Fruit fly (Drosophila melanogaster): ENCODE results near the gene cDIP.

cDIP gene

dm6 chr3R:21184373-21185132 lies 23.7 kb upstream of the cDIP start (continued):
- peak; percentile 52 for TF ChIP-seq CG7928 (GFP tag; optimal IDR thresholded peaks at IDR 0.05)
- TF ChIP-seq CG17328 (GFP tag; IDR thresholded peaks at IDR 0.05) = peak; percentile 75
- no peak for TF ChIP-seq salm (tag; optimal IDR thresholded peaks at IDR 0.05)
- peak; percentile 4 for TF ChIP-seq pita (GFP tag; optimal IDR thresholded peaks at IDR 0.05)
- 0 out of 2 replicates have a peak, but pooled peaks have one; percentile 33 for TF ChIP-seq CG6689 (GFP tag; IDR thresholded peaks at IDR 0.05)
- TF ChIP-seq CG12942 (GFP tag; optimal IDR thresholded peaks at IDR 0.05) = peak; percentile 40
- peak; percentile 60 for TF ChIP-seq CG1602 (GFP tag; optimal IDR thresholded peaks at IDR 0.05)
- peak; percentile 18 for TF ChIP-seq kah (GFP tag; optimal IDR thresholded peaks at IDR 0.05)
- TF ChIP-seq klu (GFP tag; IDR thresholded peaks at IDR 0.05) = peak; percentile 60; the same call in 1 of the 2 replicates
- TF ChIP-seq CG3065 (GFP tag; optimal IDR thresholded peaks at IDR 0.05) = peak; percentile 80
- TF ChIP-seq H15 (GFP tag; IDR thresholded peaks at IDR 0.05) = peak; percentile 73
- TF ChIP-seq CG15479 (GFP tag; optimal IDR thresholded peaks at IDR 0.05) = no peak
- peak; percentile 66 for TF ChIP-seq CG1529 (GFP tag; optimal IDR thresholded peaks at IDR 0.05)
- peak; percentile 73 for TF ChIP-seq Fer1 (GFP tag; optimal IDR thresholded peaks at IDR 0.05)
- TF ChIP-seq bab2 (GFP tag; optimal IDR thresholded peaks at IDR 0.05) = peak; percentile 69
- TF ChIP-seq Atf-2 (GFP tag; optimal IDR thresholded peaks at IDR 0.05) = peak; percentile 30
- TF ChIP-seq CG5180 (GFP tag; optimal IDR thresholded peaks at IDR 0.05) = peak; percentile 59
- peak; percentile 66 for TF ChIP-seq ara (GFP tag; IDR thresholded peaks at IDR 0.05)
- TF ChIP-seq dmrt11E (tag; optimal IDR thresholded peaks at IDR 0.05) = peak; percentile 57
- peak; percentile 73 for TF ChIP-seq CG9817 (tag; optimal IDR thresholded peaks at IDR 0.05)
- peak; percentile 87 for TF ChIP-seq Lhr (GFP tag; optimal IDR thresholded peaks at IDR 0.05)
- TF ChIP-seq Ssrp (tag; optimal IDR thresholded peaks at IDR 0.05) = peak; percentile 66
- 0 out of 2 replicates have a peak, but pooled peaks have one; percentile 27 for TF ChIP-seq dati (GFP tag; IDR thresholded peaks at IDR 0.05)
- TF ChIP-seq run (tag; optimal IDR thresholded peaks at IDR 0.05) = no peak
- TF ChIP-seq ssp (GFP tag; IDR thresholded peaks at IDR 0.05) = peak; percentile 43
- 0 out of 2 replicates have a peak, but pooled peaks have one; percentile 38 for TF ChIP-seq CG32772 (GFP tag; IDR thresholded peaks at IDR 0.05)
- TF ChIP-seq CG17359 (tag; optimal IDR thresholded peaks at IDR 0.05) = peak; percentile 67
- TF ChIP-seq CG15011 (GFP tag; optimal IDR thresholded peaks at IDR 0.05) = peak; percentile 44
- TF ChIP-seq exex (tag; optimal IDR thresholded peaks at IDR 0.05) = peak; percentile 6
- no peak for TF ChIP-seq Elba2 (GFP tag; optimal IDR thresholded peaks at IDR 0.05)
- TF ChIP-seq Dek (tag; optimal IDR thresholded peaks at IDR 0.05) = peak; percentile 80
- TF ChIP-seq CG7786 (GFP tag; optimal IDR thresholded peaks at IDR 0.05) = peak; percentile 57
- TF ChIP-seq Ets65A (GFP tag) = peak; percentile 98
- peak; percentile 39 for TF ChIP-seq CG17568 (GFP tag; optimal IDR thresholded peaks at IDR 0.05)
- TF ChIP-seq CrebB (tag; optimal IDR thresholded peaks at IDR 0.05) = peak; percentile 51
- peak; percentile 54 for TF ChIP-seq Bgb (GFP tag; IDR thresholded peaks at IDR 0.05; ENCODE audit: partially characterized antibody)
- no peak for TF ChIP-seq CG30020 (tag; optimal IDR thresholded peaks at IDR 0.05)
- TF ChIP-seq CG6791 (GFP tag; IDR thresholded peaks at IDR 0.05; ENCODE audit: partially characterized antibody) = 0 out of 3 replicates have a peak, but pooled peaks have one; percentile 29
- TF ChIP-seq Aef1 (GFP tag; IDR thresholded peaks at IDR 0.05) = peak; percentile 63; the same call in 2 of the 3 replicates
- peak; percentile 26 for TF ChIP-seq CG8388 (GFP tag; optimal IDR thresholded peaks at IDR 0.05)
- TF ChIP-seq YL-1 (GFP tag; optimal IDR thresholded peaks at IDR 0.05) = peak; percentile 37
- peak; percentile 4 for TF ChIP-seq fd3F (GFP tag; optimal IDR thresholded peaks at IDR 0.05)
- peak; percentile 64 for TF ChIP-seq CG9437 (GFP tag; optimal IDR thresholded peaks at IDR 0.05)
- TF ChIP-seq Vsx1 (GFP tag; optimal IDR thresholded peaks at IDR 0.05) = peak; percentile 22
- TF ChIP-seq vvl (GFP tag; IDR thresholded peaks at IDR 0.05) = peak; percentile 90
- no peak for TF ChIP-seq CG8478 (optimal IDR thresholded peaks at IDR 0.05)
- peak; percentile 98 for TF ChIP-seq Myb (GFP tag; optimal IDR thresholded peaks at IDR 0.05)
- TF ChIP-seq Spps (tag; optimal IDR thresholded peaks at IDR 0.05) = no peak
- peak; percentile 50 for TF ChIP-seq trem (tag; optimal IDR thresholded peaks at IDR 0.05)

Measured in whole organism, embryonic.